Worm (Caenorhabditis elegans) whole organism, mixed stage, embryonic: ENCODE data around the gene mtx-2.
A peak's percentile ranks its signal among the peaks of the same experiment; 100 is the strongest.

Experiments
- M03D4.4 ChIP-seq: sonication (generic microtip); optimal IDR thresholded peaks from 2 replicates; lab custom pipeline; 2017; ENCODE audit warnings: mild to moderate bottlenecking, missing genetic modification characterization, missing compliant biosample characterization
- bed-3 ChIP-seq: fragments of 200-800 bp; sonication (Bioruptor generic); optimal IDR thresholded peaks from 3 replicates; lab custom pipeline; 2018; ENCODE audit warnings: mild to moderate bottlenecking, missing genetic modification characterization, moderate library complexity, missing compliant biosample characterization
- blmp-1 ChIP-seq: fragments of 150-350 bp; optimal IDR thresholded peaks from 2 replicates; lab custom pipeline; 2014; ENCODE audit warnings: missing biosample characterization, missing genetic modification characterization
- ceh-39 ChIP-seq: fragments of 150-350 bp; optimal IDR thresholded peaks from 2 replicates; lab custom pipeline; 2014; ENCODE audit warnings: missing biosample characterization, missing genetic modification characterization
- ceh-83 ChIP-seq: fragments of 200-800 bp; sonication (Bioruptor generic); optimal IDR thresholded peaks from 2 replicates; lab custom pipeline; 2018; ENCODE audit warnings: mild to moderate bottlenecking, missing genetic modification characterization, missing compliant biosample characterization
- ces-1 ChIP-seq: fragments of 150-350 bp; optimal IDR thresholded peaks from 2 replicates; lab custom pipeline; 2014; ENCODE audit warnings: missing biosample characterization, missing genetic modification reagents, missing genetic modification characterization
- cnd-1 ChIP-seq: fragments of 200-800 bp; sonication (Bioruptor generic); optimal IDR thresholded peaks from 2 replicates; lab custom pipeline; 2018; ENCODE audit warnings: mild to moderate bottlenecking, missing genetic modification characterization, missing compliant biosample characterization
- drap-1 ChIP-seq: fragments of 200-800 bp; sonication (Bioruptor generic); optimal IDR thresholded peaks from 3 replicates; lab custom pipeline; 2018; ENCODE audit warnings: mild to moderate bottlenecking, missing genetic modification characterization, missing compliant biosample characterization
- elt-1 ChIP-seq: sonication (generic microtip); optimal IDR thresholded peaks from 2 replicates; lab custom pipeline; 2017; ENCODE audit warnings: missing genetic modification characterization, mild to moderate bottlenecking, missing compliant biosample characterization, antibody characterized with exemption, moderate library complexity, borderline replicate concordance; ENCODE audit not compliant: insufficient read depth
- elt-3 ChIP-seq: fragments of 150-350 bp; optimal IDR thresholded peaks from 2 replicates; lab custom pipeline; 2014; ENCODE audit warnings: missing biosample characterization, missing genetic modification characterization
- flh-1 ChIP-seq: fragments of 200-800 bp; sonication (Bioruptor generic); optimal IDR thresholded peaks from 2 replicates; lab custom pipeline; 2018; ENCODE audit warnings: mild to moderate bottlenecking, missing genetic modification characterization, moderate library complexity, missing compliant biosample characterization
- ham-2 ChIP-seq: fragments of 200-800 bp; sonication (Bioruptor generic); optimal IDR thresholded peaks from 2 replicates; lab custom pipeline; 2018; ENCODE audit warnings: mild to moderate bottlenecking, missing genetic modification characterization, missing compliant biosample characterization
- hlh-1 ChIP-seq: fragments of 150-350 bp; optimal IDR thresholded peaks from 2 replicates; lab custom pipeline; 2014; ENCODE audit warnings: missing biosample characterization, missing genetic modification reagents, missing genetic modification characterization
- lin-13 ChIP-seq: fragments of 150-350 bp; optimal IDR thresholded peaks from 2 replicates; lab custom pipeline; 2014; ENCODE audit warnings: missing biosample characterization, missing genetic modification characterization
- lin-32 ChIP-seq: fragments of 200-800 bp; sonication (Bioruptor generic); optimal IDR thresholded peaks from 2 replicates; lab custom pipeline; 2018; ENCODE audit warnings: mild to moderate bottlenecking, missing genetic modification characterization, missing compliant biosample characterization
- lsy-2 ChIP-seq: fragments of 150-350 bp; optimal IDR thresholded peaks from 2 replicates; lab custom pipeline; 2014; ENCODE audit warnings: missing biosample characterization, missing genetic modification characterization
- mab-5 ChIP-seq: fragments of 150-350 bp; optimal IDR thresholded peaks from 2 replicates; lab custom pipeline; 2014; ENCODE audit warnings: missing biosample characterization, missing genetic modification characterization
- mep-1 ChIP-seq: fragments of 150-350 bp; optimal IDR thresholded peaks from 2 replicates; lab custom pipeline; 2017; ENCODE audit warnings: missing biosample characterization, missing genetic modification reagents, missing genetic modification characterization, inconsistent platforms
- mls-2 ChIP-seq: sonication (generic microtip); optimal IDR thresholded peaks from 2 replicates; lab custom pipeline; 2016; ENCODE audit warnings: mild to moderate bottlenecking, missing genetic modification characterization, moderate library complexity, missing compliant biosample characterization
- nhr-12 ChIP-seq: fragments of 150-350 bp; optimal IDR thresholded peaks from 2 replicates; lab custom pipeline; 2014; ENCODE audit warnings: missing biosample characterization, missing genetic modification characterization
- nhr-2 ChIP-seq: fragments of 150-350 bp; optimal IDR thresholded peaks from 2 replicates; lab custom pipeline; 2014; ENCODE audit warnings: missing biosample characterization, missing genetic modification characterization
- nhr-237 ChIP-seq: fragments of 150-350 bp; optimal IDR thresholded peaks from 2 replicates; lab custom pipeline; 2014; ENCODE audit warnings: missing biosample characterization, missing genetic modification characterization
- nhr-28 ChIP-seq: fragments of 150-350 bp; optimal IDR thresholded peaks from 2 replicates; lab custom pipeline; 2014; ENCODE audit warnings: missing biosample characterization, missing genetic modification characterization
- pha-4 ChIP-seq: fragments of 150-350 bp; optimal IDR thresholded peaks from 2 replicates; lab custom pipeline; 2018; ENCODE audit warnings: missing biosample characterization, missing genetic modification reagents, missing genetic modification characterization
- sem-2 ChIP-seq: fragments of 200-800 bp; sonication (Bioruptor generic); optimal IDR thresholded peaks from 2 replicates; lab custom pipeline; 2018; ENCODE audit warnings: mild to moderate bottlenecking, missing genetic modification characterization, missing compliant biosample characterization
- snpc-4 ChIP-seq: fragments of 150-350 bp; optimal IDR thresholded peaks from 2 replicates; lab custom pipeline; 2014; ENCODE audit warnings: missing biosample characterization, missing genetic modification characterization
- sptf-1 ChIP-seq: sonication (generic microtip); optimal IDR thresholded peaks from 2 replicates; lab custom pipeline; 2017; ENCODE audit warnings: mild to moderate bottlenecking, missing genetic modification characterization, moderate library complexity, missing compliant biosample characterization
- tbx-8 ChIP-seq: fragments of 200-800 bp; sonication (Bioruptor generic); optimal IDR thresholded peaks from 2 replicates; lab custom pipeline; 2018; ENCODE audit warnings: mild to moderate bottlenecking, missing genetic modification characterization, moderate library complexity, missing compliant biosample characterization
- unc-120 ChIP-seq: sonication (generic microtip); optimal IDR thresholded peaks from 2 replicates; lab custom pipeline; 2017; ENCODE audit warnings: missing genetic modification characterization, missing compliant biosample characterization; ENCODE audit not compliant: poor library complexity, severe bottlenecking
- unc-39 ChIP-seq: fragments of 150-350 bp; optimal IDR thresholded peaks from 2 replicates; lab custom pipeline; 2014; ENCODE audit warnings: missing biosample characterization, missing genetic modification characterization
- unc-62 ChIP-seq: fragments of 150-350 bp; optimal IDR thresholded peaks from 2 replicates; lab custom pipeline; 2014; ENCODE audit warnings: missing biosample characterization, missing genetic modification reagents, missing genetic modification characterization
- zip-8 ChIP-seq: fragments of 150-350 bp; optimal IDR thresholded peaks from 2 replicates; lab custom pipeline; 2014; ENCODE audit warnings: missing biosample characterization, missing genetic modification characterization
- ztf-11 ChIP-seq: fragments of 150-350 bp; optimal IDR thresholded peaks from 2 replicates; lab custom pipeline; 2014; ENCODE audit warnings: missing biosample characterization, missing genetic modification characterization

Gene mtx-2

DNA sequence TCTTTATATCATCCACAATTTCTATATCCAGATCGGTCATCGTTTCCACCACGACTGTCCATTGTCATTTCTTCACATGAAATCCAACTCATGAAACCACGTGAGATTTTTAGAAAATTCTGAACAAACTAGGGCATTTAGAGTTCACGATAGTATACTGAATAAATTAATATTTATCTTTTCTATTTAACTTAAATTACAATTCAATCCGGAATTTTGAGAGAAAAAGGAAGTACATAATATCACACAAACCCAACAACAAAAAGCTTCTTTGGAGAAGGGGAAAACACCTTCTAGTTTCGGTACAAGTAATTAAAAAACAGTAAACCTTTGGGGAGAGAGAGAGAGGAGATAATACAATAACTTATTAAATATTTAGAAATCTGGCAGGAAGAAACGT, 4.0 kb upstream of the mtx-2 start, which contains the start of gene ZK686.5:
Gene ZK686.5, minus strand, starts transcription at position 101 of the 400 bp plus-strand sequence.
- no peak for TF ChIP-seq ceh-39 (tag; lab: Kevin White, UChicago)
- no peak for TF ChIP-seq nhr-12 (tag; lab: Kevin White, UChicago)
- TF ChIP-seq bed-3 (GFP tag; lab: Kevin White, UChicago), result no peak
- TF ChIP-seq unc-39 (tag; lab: Kevin White, UChicago), result no peak
- TF ChIP-seq unc-120 (tag; lab: Kevin White, UChicago), result no peak
- no peak for TF ChIP-seq lin-13 (tag; lab: Kevin White, UChicago)
- TF ChIP-seq flh-1, result no peak
- TF ChIP-seq nhr-237 (tag; lab: Kevin White, UChicago), result no peak
- TF ChIP-seq unc-62, result no peak
- TF ChIP-seq ceh-83 (GFP tag; lab: Kevin White, UChicago), result no peak
- TF ChIP-seq ces-1 (GFP tag; lab: Kevin White, UChicago), result no peak
- no peak for TF ChIP-seq nhr-28 (tag; lab: Kevin White, UChicago)
- no peak for TF ChIP-seq lin-32
- no peak for TF ChIP-seq mep-1
- TF ChIP-seq elt-3 (tag; lab: Kevin White, UChicago), result no peak
- no peak for TF ChIP-seq ztf-11 (tag; lab: Kevin White, UChicago)
- no peak for TF ChIP-seq tbx-8 (GFP tag; lab: Kevin White, UChicago)
- no peak for TF ChIP-seq cnd-1 (tag; lab: Kevin White, UChicago)

DNA sequence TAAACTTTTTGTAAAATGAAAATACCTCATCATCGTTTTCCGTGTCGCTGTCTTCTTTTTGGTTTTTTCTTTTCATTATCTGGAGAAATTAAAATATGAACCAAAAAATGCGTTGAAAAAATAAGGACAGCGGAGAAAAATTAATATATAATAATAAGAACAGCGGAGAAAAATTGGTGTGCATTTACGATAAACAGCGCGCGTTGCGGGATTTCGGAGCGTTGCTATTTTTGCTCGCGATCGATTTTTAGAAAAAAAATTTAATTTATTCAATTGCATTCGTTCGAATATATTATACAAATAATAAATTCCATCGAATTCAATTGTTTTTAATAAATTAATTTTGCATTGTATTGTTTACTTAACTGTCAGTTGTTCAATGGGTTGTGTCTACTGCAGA, 2.6 kb upstream of the mtx-2 start, which contains the start of gene ZK686.2:
Gene ZK686.2, minus strand, starts transcription at position 79 of the 400 bp plus-strand sequence.
- no peak for TF ChIP-seq drap-1 (GFP tag; lab: Kevin White, UChicago)
- no peak for TF ChIP-seq ceh-83 (GFP tag; lab: Kevin White, UChicago)
- no peak for TF ChIP-seq elt-1 (tag; lab: Kevin White, UChicago)
- peak; percentile 32 for TF ChIP-seq mab-5 (tag; lab: Kevin White, UChicago)
- peak; percentile 35 for TF ChIP-seq ceh-39 (tag; lab: Kevin White, UChicago)
- TF ChIP-seq lsy-2 (tag; lab: Kevin White, UChicago), result peak; percentile 64
- TF ChIP-seq mls-2, result no peak
- no peak for TF ChIP-seq nhr-237 (tag; lab: Kevin White, UChicago)
- TF ChIP-seq M03D4.4 (tag; lab: Kevin White, UChicago), result no peak
- TF ChIP-seq lin-13 (tag; lab: Kevin White, UChicago), result no peak
- TF ChIP-seq flh-1, result no peak
- no peak for TF ChIP-seq blmp-1 (tag; lab: Kevin White, UChicago)
- TF ChIP-seq ces-1 (GFP tag; lab: Kevin White, UChicago), result peak; percentile 81
- no peak for TF ChIP-seq snpc-4 (tag; lab: Kevin White, UChicago)
- no peak for TF ChIP-seq ham-2 (GFP tag; lab: Kevin White, UChicago)
- no peak for TF ChIP-seq cnd-1 (tag; lab: Kevin White, UChicago)
- no peak for TF ChIP-seq sem-2
- peak; percentile 20 for TF ChIP-seq unc-120 (tag; lab: Kevin White, UChicago)
- no peak for TF ChIP-seq unc-62
- TF ChIP-seq zip-8, result no peak
- no peak for TF ChIP-seq bed-3 (GFP tag; lab: Kevin White, UChicago)
- no peak for TF ChIP-seq lin-32
- TF ChIP-seq mep-1, result peak; percentile 58

DNA sequence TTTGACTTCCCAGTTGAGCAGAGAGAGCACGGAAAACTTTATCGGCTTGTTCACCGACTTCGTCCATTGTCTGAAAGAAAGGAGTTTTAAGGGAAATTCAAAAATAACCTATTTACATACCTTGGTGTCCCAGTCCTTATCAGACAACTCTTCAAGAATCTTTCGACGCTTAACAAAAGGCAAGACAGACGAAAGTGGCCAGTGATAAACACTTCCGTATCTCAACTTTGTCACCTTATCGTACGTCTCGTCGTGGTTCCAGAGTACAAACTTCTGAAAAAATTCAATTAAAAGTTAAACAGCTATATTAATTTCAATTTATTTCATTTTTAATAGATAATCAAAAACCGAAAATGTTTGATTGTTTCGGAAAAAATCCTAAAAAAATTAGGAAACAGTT, 1.2 kb downstream of the mtx-2 start:
- TF ChIP-seq unc-39 (tag; lab: Kevin White, UChicago), result no peak

DNA sequence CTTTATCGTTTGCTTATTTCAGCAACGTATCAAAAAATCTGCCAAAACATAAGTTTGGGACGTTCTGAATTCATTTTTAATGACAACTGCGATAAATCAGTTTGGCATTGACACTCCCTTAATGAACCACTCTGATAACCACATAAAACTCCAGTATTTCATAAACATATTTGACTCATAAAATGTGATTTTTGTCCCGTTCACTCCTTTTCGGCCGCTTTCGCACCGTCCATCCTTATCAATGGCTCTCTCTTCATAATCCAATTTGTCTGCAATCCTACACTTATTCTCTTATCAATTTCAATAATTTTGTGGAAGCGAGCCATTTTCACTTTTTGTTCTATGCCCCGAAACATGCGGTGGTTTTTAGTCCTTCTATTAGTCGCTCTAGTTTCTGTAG, 4.8 kb downstream of the mtx-2 start, which contains the start of gene pcp-1:
Gene pcp-1, plus strand, starts transcription at position 342 of the 400 bp plus-strand sequence.
- TF ChIP-seq unc-39 (tag; lab: Kevin White, UChicago), result no peak
- TF ChIP-seq mep-1, result no peak
- no peak for TF ChIP-seq cnd-1 (tag; lab: Kevin White, UChicago)
- no peak for TF ChIP-seq lin-32
- no peak for TF ChIP-seq nhr-28 (tag; lab: Kevin White, UChicago)
- TF ChIP-seq nhr-237 (tag; lab: Kevin White, UChicago), result no peak
- TF ChIP-seq, all 35 proteins: peak for 0

DNA sequence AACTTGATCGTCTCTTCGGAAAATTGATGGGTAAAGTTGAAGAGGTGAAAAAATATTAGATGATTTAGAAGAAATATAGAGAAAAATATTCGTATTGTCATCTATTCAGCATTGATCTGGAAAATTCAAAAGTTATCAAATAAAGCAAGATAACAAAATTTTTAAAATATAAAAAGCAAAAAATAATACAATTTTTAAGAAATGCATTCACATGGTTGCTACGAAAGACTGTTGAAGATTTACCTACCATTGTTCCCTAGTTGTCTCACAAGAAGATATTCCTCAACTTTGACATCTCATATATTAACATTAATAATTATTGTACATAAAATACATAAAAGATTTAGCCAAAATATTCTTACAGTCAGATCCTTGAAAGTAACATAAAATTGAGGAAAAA, 9.1 kb downstream of the mtx-2 start, which contains the start of gene cdh-3:
Gene cdh-3, minus strand, starts transcription at position 101 of the 400 bp plus-strand sequence.
- TF ChIP-seq ztf-11 (tag; lab: Kevin White, UChicago), result no peak
- TF ChIP-seq hlh-1, result no peak
- no peak for TF ChIP-seq sptf-1 (tag; lab: Kevin White, UChicago)
- no peak for TF ChIP-seq nhr-12 (tag; lab: Kevin White, UChicago)
- no peak for TF ChIP-seq tbx-8 (GFP tag; lab: Kevin White, UChicago)
- no peak for TF ChIP-seq ceh-83 (GFP tag; lab: Kevin White, UChicago)
- TF ChIP-seq pha-4, result no peak
- no peak for TF ChIP-seq snpc-4 (tag; lab: Kevin White, UChicago)
- TF ChIP-seq nhr-28 (tag; lab: Kevin White, UChicago), result no peak
- TF ChIP-seq cnd-1 (tag; lab: Kevin White, UChicago), result no peak
- TF ChIP-seq unc-62, result no peak
- no peak for TF ChIP-seq mls-2
- TF ChIP-seq drap-1 (GFP tag; lab: Kevin White, UChicago), result no peak
- no peak for TF ChIP-seq nhr-2
- TF ChIP-seq ceh-39 (tag; lab: Kevin White, UChicago), result no peak
- no peak for TF ChIP-seq blmp-1 (tag; lab: Kevin White, UChicago)
